Worm (Caenorhabditis elegans): Measurements from ENCODE around the gene col-76.
A peak's percentile ranks its signal among the peaks of the same experiment; 100 is the strongest.

Gene col-76

ce11 chrII:8209476-8209875, 5.3 kb downstream of the col-76 start, which contains the start of gene M110.8:
Gene M110.8, minus strand, starts transcription at chrII:8209576.
- no peak for TF ChIP-seq nhr-76 (tag; optimal IDR thresholded peaks at IDR 0.05)
- TF ChIP-seq snpc-4 (tag; optimal IDR thresholded peaks at IDR 0.05) = no peak
- TF ChIP-seq ama-1 (optimal IDR thresholded peaks at IDR 0.05) = no peak
- no peak for TF ChIP-seq pha-4 (tag; optimal IDR thresholded peaks at IDR 0.05)
- TF ChIP-seq fkh-2 (tag; optimal IDR thresholded peaks at IDR 0.05) = no peak
- no peak for TF ChIP-seq daf-12 (tag; optimal IDR thresholded peaks at IDR 0.05)
- TF ChIP-seq nhr-77 (tag; optimal IDR thresholded peaks at IDR 0.05) = no peak
- no peak for TF ChIP-seq eor-1 (tag; optimal IDR thresholded peaks at IDR 0.05)
- no peak for TF ChIP-seq ztf-4 (tag; optimal IDR thresholded peaks at IDR 0.05)
- TF ChIP-seq skn-1 (tag; optimal IDR thresholded peaks at IDR 0.05) = no peak
- no peak for TF ChIP-seq fos-1 (tag; optimal IDR thresholded peaks at IDR 0.05)
- TF ChIP-seq nhr-237 (tag; optimal IDR thresholded peaks at IDR 0.05) = no peak
- no peak for TF ChIP-seq fkh-10 (GFP tag; optimal IDR thresholded peaks at IDR 0.05)
- no peak for TF ChIP-seq tbx-2 (tag; optimal IDR thresholded peaks at IDR 0.05)

ce11 chrII:8212680-8213079, 8.5 kb downstream of the col-76 start, which contains the start of gene twk-3:
Gene twk-3, minus strand, starts transcription at chrII:8212780.
- no peak for TF ChIP-seq mdl-1 (tag; optimal IDR thresholded peaks at IDR 0.05)
- TF ChIP-seq unc-62 (GFP tag; optimal IDR thresholded peaks at IDR 0.05) = no peak
- no peak for TF ChIP-seq ceh-16 (tag; optimal IDR thresholded peaks at IDR 0.05)
- TF ChIP-seq skn-1 (tag; optimal IDR thresholded peaks at IDR 0.05) = no peak
- TF ChIP-seq ama-1 (optimal IDR thresholded peaks at IDR 0.05) = no peak
- TF ChIP-seq lin-15B (tag; optimal IDR thresholded peaks at IDR 0.05) = no peak
- no peak for TF ChIP-seq zag-1 (tag; optimal IDR thresholded peaks at IDR 0.05)
- no peak for TF ChIP-seq elt-2 (tag; optimal IDR thresholded peaks at IDR 0.05)
- no peak for TF ChIP-seq nhr-237 (tag; optimal IDR thresholded peaks at IDR 0.05)
- TF ChIP-seq jun-1 (tag; optimal IDR thresholded peaks at IDR 0.05) = no peak
- no peak for TF ChIP-seq mml-1 (tag; optimal IDR thresholded peaks at IDR 0.05)
- no peak for TF ChIP-seq pqm-1 (tag; optimal IDR thresholded peaks at IDR 0.05)
- no peak for TF ChIP-seq R02D3.7 (tag; optimal IDR thresholded peaks at IDR 0.05)
- no peak for TF ChIP-seq nhr-77 (tag; optimal IDR thresholded peaks at IDR 0.05)
- TF ChIP-seq nhr-25 (tag; optimal IDR thresholded peaks at IDR 0.05) = no peak

ce11 chrII:8214367-8214766, 10.2 kb downstream of the col-76 start, which contains the start of gene M110.10:
Gene M110.10, minus strand, starts transcription at chrII:8214467.
- TF ChIP-seq nhr-67 (tag; optimal IDR thresholded peaks at IDR 0.05) (no peak), daf-12 (tag; optimal IDR thresholded peaks at IDR 0.05) (no peak), pha-4 (tag; optimal IDR thresholded peaks at IDR 0.05) (peak; percentile 7), lin-39 (tag; optimal IDR thresholded peaks at IDR 0.05) (no peak), nhr-43 (tag; optimal IDR thresholded peaks at IDR 0.05; ENCODE audit: poor library complexity, severe bottlenecking) (no peak), skn-1 (tag; optimal IDR thresholded peaks at IDR 0.05) (no peak), nhr-25 (tag; optimal IDR thresholded peaks at IDR 0.05) (no peak), lsy-12 (tag; optimal IDR thresholded peaks at IDR 0.05) (no peak)

- TF ChIP-seq unc-39 (tag; optimal IDR thresholded peaks at IDR 0.05) = no peak
- TF ChIP-seq hmg-11 (tag; optimal IDR thresholded peaks at IDR 0.05) = peak; percentile 71
- peak; percentile 80 for TF ChIP-seq pha-4 (tag; optimal IDR thresholded peaks at IDR 0.05)
- TF ChIP-seq egl-5 (tag; optimal IDR thresholded peaks at IDR 0.05) = peak; percentile 67
- peak; percentile 69 for TF ChIP-seq ceh-28 (tag; optimal IDR thresholded peaks at IDR 0.05)
- peak; percentile 4 for TF ChIP-seq jun-1 (tag; optimal IDR thresholded peaks at IDR 0.05)
- peak; percentile 76 for TF ChIP-seq nfya-1 (tag; optimal IDR thresholded peaks at IDR 0.05; ENCODE audit: insufficient read depth)
- peak; percentile 70 for TF ChIP-seq lin-39 (tag; optimal IDR thresholded peaks at IDR 0.05)
- peak; percentile 50 for TF ChIP-seq snpc-4 (tag; optimal IDR thresholded peaks at IDR 0.05)
- TF ChIP-seq R02D3.7 (tag; optimal IDR thresholded peaks at IDR 0.05) = peak; percentile 93
- TF ChIP-seq nhr-23 (tag; optimal IDR thresholded peaks at IDR 0.05) = peak; percentile 73
- no peak for TF ChIP-seq sea-2 (GFP tag; optimal IDR thresholded peaks at IDR 0.05)
- TF ChIP-seq pqm-1 (tag; optimal IDR thresholded peaks at IDR 0.05) = no peak
- no peak for TF ChIP-seq unc-62 (GFP tag; optimal IDR thresholded peaks at IDR 0.05)
- TF ChIP-seq elt-2 (tag; optimal IDR thresholded peaks at IDR 0.05) = peak; percentile 14
- peak; percentile 65 for TF ChIP-seq lin-15B (tag; optimal IDR thresholded peaks at IDR 0.05)
Measured at ce11 chrII:8216433-8216832, 12.3 kb downstream of the col-76 start, which contains the start of gene M110.3. Gene M110.3, minus strand, starts transcription at chrII:8216616.

Data from whole organism, L3 larva.